Fruit fly (Drosophila melanogaster) whole organism, embryonic: Measurements from ENCODE around the gene Ts.

Source experiments
- B-H1 ChIP-seq: fragments of 200-800 bp; sonication (Bioruptor generic); IDR thresholded peaks from 3 replicates; pipeline ENCODE4 v1.3.6; 2022; ENCODE audit warnings: missing biosample characterization, missing genetic modification characterization
- B-H2 ChIP-seq: fragments of 200-800 bp; sonication (Bioruptor generic); optimal IDR thresholded peaks from 2 replicates; lab custom pipeline; 2018; ENCODE audit warnings: missing biosample characterization, mild to moderate bottlenecking, missing genetic modification characterization
- Bdp1 ChIP-seq: fragments of 200-800 bp; sonication (Bioruptor generic); optimal IDR thresholded peaks from 3 replicates; lab custom pipeline; 2016; ENCODE audit warnings: missing biosample characterization, missing genetic modification characterization
- Bgb ChIP-seq: fragments of 200-800 bp; sonication (Bioruptor generic); IDR thresholded peaks from 2 replicates; pipeline ENCODE4 v1.3.6; 2022; ENCODE audit warnings: missing biosample characterization, missing genetic modification characterization; ENCODE audit not compliant: partially characterized antibody
- CG12155 ChIP-seq: fragments of 200-800 bp; sonication (Bioruptor generic); optimal IDR thresholded peaks from 3 replicates; lab custom pipeline; 2016; ENCODE audit warnings: missing biosample characterization, missing genetic modification characterization
- CG12942 ChIP-seq: fragments of 200-800 bp; sonication (Bioruptor generic); optimal IDR thresholded peaks from 3 replicates; lab custom pipeline; 2016; ENCODE audit warnings: missing biosample characterization, missing genetic modification characterization
- CG13123 ChIP-seq: fragments of 200-800 bp; sonication (Bioruptor generic); optimal IDR thresholded peaks from 2 replicates; lab custom pipeline; 2016; ENCODE audit warnings: missing biosample characterization, missing genetic modification characterization
- CG14050 ChIP-seq: fragments of 200-800 bp; sonication (Bioruptor generic); IDR thresholded peaks from 3 replicates; pipeline ENCODE4 v1.3.6; 2022; ENCODE audit warnings: missing biosample characterization, missing genetic modification characterization
- CG15696 ChIP-seq: fragments of 200-800 bp; sonication (Bioruptor generic); optimal IDR thresholded peaks from 2 replicates; lab custom pipeline; 2019; ENCODE audit warnings: missing biosample characterization, mild to moderate bottlenecking, missing genetic modification characterization, moderate library complexity
- CG1602 ChIP-seq: fragments of 200-800 bp; sonication (Bioruptor generic); optimal IDR thresholded peaks from 3 replicates; lab custom pipeline; 2016; ENCODE audit warnings: missing biosample characterization, missing genetic modification characterization
- CG16779 ChIP-seq: fragments of 200-800 bp; sonication (Bioruptor generic); IDR thresholded peaks from 2 replicates; pipeline ENCODE4 v1.3.6; 2022; ENCODE audit warnings: missing biosample characterization, missing genetic modification characterization
- CG16815 ChIP-seq: fragments of 200-800 bp; sonication (Bioruptor generic); optimal IDR thresholded peaks from 3 replicates; lab custom pipeline; 2017; ENCODE audit warnings: missing biosample characterization, mild to moderate bottlenecking, missing genetic modification characterization
- CG18599 ChIP-seq: fragments of 200-800 bp; sonication (Bioruptor generic); optimal IDR thresholded peaks from 3 replicates; lab custom pipeline; 2017; ENCODE audit warnings: missing biosample characterization, missing genetic modification characterization, mild to moderate bottlenecking, moderate library complexity, missing genetic modification reagents
- CG2129 ChIP-seq: fragments of 200-800 bp; sonication (Bioruptor generic); IDR thresholded peaks from 2 replicates; pipeline ENCODE4 v1.3.6; 2022; ENCODE audit warnings: missing biosample characterization, missing genetic modification characterization; ENCODE audit not compliant: partially characterized antibody
- CG31388 ChIP-seq: fragments of 200-800 bp; sonication (Bioruptor generic); optimal IDR thresholded peaks from 2 replicates; lab custom pipeline; 2016; ENCODE audit warnings: missing biosample characterization, missing genetic modification characterization
- CG32772 ChIP-seq: fragments of 200-800 bp; sonication (Bioruptor generic); IDR thresholded peaks from 2 replicates; pipeline ENCODE4 v1.3.6; 2022; ENCODE audit warnings: missing biosample characterization, missing genetic modification characterization
- CG4617 ChIP-seq: fragments of 200-800 bp; sonication (Bioruptor generic); optimal IDR thresholded peaks from 3 replicates; lab custom pipeline; 2016; ENCODE audit warnings: missing biosample characterization, missing genetic modification characterization, borderline replicate concordance
- CG4730 ChIP-seq: fragments of 200-800 bp; sonication (Bioruptor generic); IDR thresholded peaks from 2 replicates; pipeline ENCODE4 v1.3.6; 2022; ENCODE audit warnings: missing biosample characterization, missing genetic modification characterization
- D19A ChIP-seq: fragments of 200-800 bp; optimal IDR thresholded peaks from 3 replicates; lab custom pipeline; 2019; ENCODE audit warnings: missing biosample characterization, mild to moderate bottlenecking, missing genetic modification characterization, moderate library complexity
- Dek ChIP-seq: fragments of 200-800 bp; sonication (Bioruptor generic); optimal IDR thresholded peaks from 3 replicates; lab custom pipeline; 2019; ENCODE audit warnings: missing biosample characterization, mild to moderate bottlenecking, missing genetic modification characterization, moderate library complexity
- Dfd ChIP-seq, 2 experiments: fragments of >200 bp; optimal IDR thresholded peaks; 2 replicates each; lab custom pipeline; 2017; ENCODE audit warnings: missing biosample characterization in 2 of 2, missing genetic modification characterization in 2 of 2
- E2f1 ChIP-seq: fragments of 200-800 bp; sonication (Bioruptor generic); IDR thresholded peaks from 2 replicates; pipeline ENCODE4 v1.3.6; 2022; ENCODE audit warnings: missing biosample characterization, missing genetic modification characterization
- Gug ChIP-seq: fragments of 200-800 bp; sonication (Bioruptor generic); IDR thresholded peaks from 4 replicates; pipeline ENCODE4 v1.3.6; 2022; ENCODE audit warnings: missing biosample characterization, missing genetic modification characterization
- HLH4C ChIP-seq: fragments of 200-800 bp; sonication (Bioruptor generic); IDR thresholded peaks from 3 replicates; pipeline ENCODE4 v1.3.6; 2022; ENCODE audit warnings: missing biosample characterization, missing genetic modification characterization; ENCODE audit not compliant: partially characterized antibody
- NK7.1 ChIP-seq: fragments of 200-800 bp; sonication (Bioruptor generic); optimal IDR thresholded peaks from 3 replicates; lab custom pipeline; 2016; ENCODE audit warnings: missing biosample characterization, missing genetic modification characterization
- Ravus ChIP-seq: fragments of 200-800 bp; sonication (Bioruptor generic); IDR thresholded peaks from 2 replicates; pipeline ENCODE4 v1.3.6; 2022; ENCODE audit warnings: missing biosample characterization, missing genetic modification characterization
- Rx ChIP-seq: fragments of 200-800 bp; sonication (Bioruptor generic); IDR thresholded peaks from 2 replicates; pipeline ENCODE4 v1.3.6; 2022; ENCODE audit warnings: missing biosample characterization, missing genetic modification characterization
- Scr ChIP-seq: fragments of 200-800 bp; sonication (Bioruptor generic); IDR thresholded peaks from 2 replicates; pipeline ENCODE4 v1.3.6; 2022; ENCODE audit warnings: missing biosample characterization, missing genetic modification characterization; ENCODE audit not compliant: partially characterized antibody
- Side ChIP-seq: fragments of 200-800 bp; sonication (Bioruptor generic); optimal IDR thresholded peaks from 2 replicates; lab custom pipeline; 2016; ENCODE audit warnings: missing biosample characterization, missing genetic modification characterization
- Six4 ChIP-seq: fragments of 200-800 bp; sonication (Bioruptor generic); optimal IDR thresholded peaks from 2 replicates; lab custom pipeline; 2016; ENCODE audit warnings: missing biosample characterization, missing genetic modification characterization
- Stat92E ChIP-seq, 3 experiments: fragments of >200 bp in 2 of 3; fragments of 200-800 bp in 1 of 3; sonication (Bioruptor generic) in 1 of 3; optimal IDR thresholded peaks; 2 replicates each; lab custom pipeline; 2017 to 2019; ENCODE audit warnings: missing biosample characterization in 3 of 3, missing genetic modification characterization in 3 of 3, mild to moderate bottlenecking in 1 of 3, moderate library complexity in 1 of 3
- Usf ChIP-seq: fragments of 200-800 bp; sonication (Bioruptor generic); optimal IDR thresholded peaks from 2 replicates; lab custom pipeline; 2017; ENCODE audit warnings: missing genotype, missing biosample characterization, missing genetic modification characterization
- Vsx1 ChIP-seq: fragments of 200-800 bp; sonication (Bioruptor generic); optimal IDR thresholded peaks from 2 replicates; lab custom pipeline; 2017; ENCODE audit warnings: missing biosample characterization, mild to moderate bottlenecking, missing genetic modification characterization, missing genetic modification reagents
- Xbp1 ChIP-seq: fragments of 200-800 bp; sonication (Bioruptor generic); optimal IDR thresholded peaks from 3 replicates; lab custom pipeline; 2016; ENCODE audit warnings: missing biosample characterization, mild to moderate bottlenecking, missing genetic modification characterization
- Xrp1 ChIP-seq: fragments of 200-800 bp; sonication (Bioruptor generic); IDR thresholded peaks from 2 replicates; pipeline ENCODE4 v1.3.6; 2022; ENCODE audit warnings: missing biosample characterization, missing genetic modification characterization
- bigmax ChIP-seq: fragments of 200-800 bp; sonication (Bioruptor generic); optimal IDR thresholded peaks from 2 replicates; lab custom pipeline; 2018; ENCODE audit warnings: missing biosample characterization, mild to moderate bottlenecking, missing genetic modification characterization
- chm ChIP-seq: fragments of 200-800 bp; sonication (Bioruptor generic); IDR thresholded peaks from 2 replicates; pipeline ENCODE4 v1.3.6; 2022; ENCODE audit warnings: missing biosample characterization, missing genetic modification characterization
- dm ChIP-seq: fragments of 200-800 bp; sonication (Bioruptor generic); optimal IDR thresholded peaks from 3 replicates; lab custom pipeline; 2016; ENCODE audit warnings: missing biosample characterization, missing genetic modification characterization
- gsb ChIP-seq: fragments of 200-800 bp; sonication (Bioruptor generic); IDR thresholded peaks from 2 replicates; pipeline ENCODE4 v1.3.6; 2022; ENCODE audit warnings: missing biosample characterization, missing genetic modification characterization
- hth ChIP-seq: fragments of >200 bp; optimal IDR thresholded peaks from 2 replicates; lab custom pipeline; 2017; ENCODE audit warnings: inconsistent platforms
- inv ChIP-seq: fragments of 200-800 bp; sonication (Bioruptor generic); IDR thresholded peaks from 2 replicates; pipeline ENCODE4 v1.3.6; 2022; ENCODE audit warnings: missing biosample characterization, missing genetic modification characterization; ENCODE audit not compliant: partially characterized antibody
- lbe ChIP-seq: fragments of 200-800 bp; sonication (Bioruptor generic); optimal IDR thresholded peaks from 2 replicates; lab custom pipeline; 2016; ENCODE audit warnings: missing biosample characterization, mild to moderate bottlenecking, missing genetic modification characterization
- nau ChIP-seq: fragments of 200-800 bp; sonication (Bioruptor generic); optimal IDR thresholded peaks from 3 replicates; lab custom pipeline; 2017; ENCODE audit warnings: missing biosample characterization, mild to moderate bottlenecking, missing genetic modification characterization, missing genetic modification reagents
- odd ChIP-seq: fragments of 200-800 bp; sonication (Bioruptor generic); optimal IDR thresholded peaks from 2 replicates; lab custom pipeline; 2017; ENCODE audit warnings: missing biosample characterization, mild to moderate bottlenecking, missing genetic modification characterization
- peb ChIP-seq: fragments of 200-800 bp; sonication (Bioruptor generic); IDR thresholded peaks from 2 replicates; pipeline ENCODE4 v1.3.6; 2022; ENCODE audit warnings: missing biosample characterization, missing genetic modification characterization
- pum ChIP-seq: fragments of 200-800 bp; sonication (Bioruptor generic); optimal IDR thresholded peaks from 2 replicates; lab custom pipeline; 2016; ENCODE audit warnings: missing biosample characterization, missing genetic modification characterization
- repo ChIP-seq: fragments of 200-800 bp; sonication (Bioruptor generic); optimal IDR thresholded peaks from 2 replicates; lab custom pipeline; 2016; ENCODE audit warnings: missing biosample characterization, missing genetic modification characterization
- sens ChIP-seq: fragments of 200-800 bp; sonication (Bioruptor generic); peaks from one replicate; lab custom pipeline; 2016; ENCODE audit warnings: missing biosample characterization, missing genetic modification characterization
- sna ChIP-seq: fragments of 200-800 bp; sonication (Bioruptor generic); IDR thresholded peaks from 2 replicates; pipeline ENCODE4 v1.3.6; 2022; ENCODE audit warnings: missing biosample characterization, missing genetic modification characterization; ENCODE audit not compliant: partially characterized antibody
- sug ChIP-seq: fragments of 200-800 bp; optimal IDR thresholded peaks from 2 replicates; lab custom pipeline; 2019; ENCODE audit warnings: missing biosample characterization, mild to moderate bottlenecking, missing genetic modification characterization, moderate library complexity
- tap ChIP-seq: fragments of 200-800 bp; optimal IDR thresholded peaks from 3 replicates; lab custom pipeline; 2019; ENCODE audit warnings: missing biosample characterization, mild to moderate bottlenecking, missing genetic modification characterization, moderate library complexity
- trh ChIP-seq: fragments of 200-800 bp; sonication (Bioruptor generic); optimal IDR thresholded peaks from 2 replicates; lab custom pipeline; 2016; ENCODE audit warnings: missing biosample characterization, missing genetic modification characterization

Gene Ts

DNA sequence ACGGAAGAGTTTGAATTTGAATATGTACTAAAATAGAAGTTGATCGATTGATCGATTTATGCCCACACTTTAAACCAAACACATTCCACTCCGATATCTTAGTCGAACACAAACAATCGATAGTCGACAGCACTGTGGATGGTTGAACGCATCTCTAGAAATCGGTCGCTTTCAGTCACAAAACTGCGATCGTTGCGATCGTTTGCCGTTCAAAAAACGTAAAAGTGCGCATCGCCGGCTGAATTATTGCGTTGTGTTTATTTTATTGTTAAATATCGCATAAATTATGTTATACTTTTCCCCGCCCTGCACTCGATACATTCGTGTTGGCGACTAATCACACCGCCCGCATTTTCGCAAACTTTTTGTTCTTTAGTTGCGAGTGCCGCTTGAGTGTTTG is 29.7 kb upstream of the Ts start, which contains the start of gene Ccdc85 (continued):
- TF ChIP-seq Bgb (GFP tag; lab: Robert Waterston, UW), result peak; percentile 98
- TF ChIP-seq B-H2 (GFP tag; lab: Kevin White, UChicago), result peak; percentile 30
- TF ChIP-seq CG18599, result no peak
- no peak for TF ChIP-seq CG12942 (GFP tag; lab: Kevin White, UChicago)
- peak; percentile 34 for TF ChIP-seq Xbp1 (GFP tag; lab: Kevin White, UChicago)
- no peak for TF ChIP-seq Six4
- no peak for TF ChIP-seq repo
- no peak for TF ChIP-seq Vsx1
- TF ChIP-seq CG13123 (GFP tag; lab: Kevin White, UChicago), result no peak
- no peak for TF ChIP-seq B-H1 (GFP tag; lab: Robert Waterston, UW)
- TF ChIP-seq CG2129 (GFP tag; lab: Robert Waterston, UW), result peak; percentile 57
- TF ChIP-seq inv, result peak; percentile 84
- no peak for TF ChIP-seq E2f1 (GFP tag; lab: Robert Waterston, UW)
- no peak for TF ChIP-seq Usf (GFP tag; lab: Kevin White, UChicago)
- TF ChIP-seq odd (GFP tag; lab: Kevin White, UChicago), result no peak
- TF ChIP-seq NK7.1 (GFP tag; lab: Kevin White, UChicago), result no peak
- TF ChIP-seq dm (GFP tag; lab: Kevin White, UChicago), result no peak
- peak; percentile 99 for TF ChIP-seq HLH4C (GFP tag; lab: Robert Waterston, UW)
- TF ChIP-seq gsb (GFP tag; lab: Robert Waterston, UW), result no peak
- no peak for TF ChIP-seq Ravus
- no peak for TF ChIP-seq bigmax (GFP tag; lab: Kevin White, UChicago)
- no peak for TF ChIP-seq CG4617 (GFP tag; lab: Kevin White, UChicago)
- TF ChIP-seq CG16815 (GFP tag; lab: Kevin White, UChicago), result no peak
- no peak for TF ChIP-seq Dfd (GFP tag; optimal IDR thresholded peaks at IDR 0.05; lab: Kevin White, UChicago)
- TF ChIP-seq CG12155, result no peak
- no peak for TF ChIP-seq chm
- no peak for TF ChIP-seq D19A (tag; lab: Kevin White, UChicago)
- peak; percentile 96 for TF ChIP-seq sna (GFP tag; lab: Robert Waterston, UW)
- no peak for TF ChIP-seq Gug (GFP tag; lab: Robert Waterston, UW)
- TF ChIP-seq CG32772 (GFP tag; lab: Robert Waterston, UW), result no peak
- no peak for TF ChIP-seq CG14050
- TF ChIP-seq trh (GFP tag; lab: Kevin White, UChicago), result no peak
- no peak for TF ChIP-seq nau (GFP tag; lab: Kevin White, UChicago)
- TF ChIP-seq Scr (GFP tag; lab: Robert Waterston, UW), result peak; percentile 92
- TF ChIP-seq CG16779 (GFP tag; lab: Robert Waterston, UW), result peak; percentile 64; the same call in 1 of the 2 replicates
- no peak for TF ChIP-seq Bdp1
- peak; percentile 12 for TF ChIP-seq lbe (GFP tag; lab: Kevin White, UChicago)
- TF ChIP-seq Stat92E (GFP tag; optimal IDR thresholded peaks at IDR 0.05; lab: Kevin White, UChicago), result peak in 1 of 3 experiments; percentile 41
- TF ChIP-seq CG1602 (GFP tag; lab: Kevin White, UChicago), result no peak
- TF ChIP-seq Xrp1, result no peak
- no peak for TF ChIP-seq hth (lab: Kevin White, UChicago)
- no peak for TF ChIP-seq Dek (tag; lab: Kevin White, UChicago)
- TF ChIP-seq sens (GFP tag; lab: Kevin White, UChicago), result peak; percentile 78
- TF ChIP-seq Side (GFP tag; lab: Kevin White, UChicago), result peak; percentile 19
- TF ChIP-seq Rx (GFP tag; lab: Robert Waterston, UW), result no peak
- TF ChIP-seq peb, result no peak
- no peak for TF ChIP-seq CG31388
- TF ChIP-seq CG15696, result no peak
- no peak for TF ChIP-seq CG4730 (GFP tag; lab: Robert Waterston, UW)
- no peak for TF ChIP-seq pum (GFP tag; lab: Kevin White, UChicago)
- TF ChIP-seq sug (tag; lab: Kevin White, UChicago), result peak; percentile 27
- no peak for TF ChIP-seq tap (tag; lab: Kevin White, UChicago)
